Fruit fly (Drosophila melanogaster) whole organism: ENCODE measurements around the gene mmy.

ENCODE experiments used
- CG8478 ChIP-seq: fragments of >200 bp; optimal IDR thresholded peaks from 2 replicates; lab custom pipeline; 2018; ENCODE audit warnings: inconsistent platforms
- Dll ChIP-seq: fragments of >200 bp; optimal IDR thresholded peaks from 2 replicates; lab custom pipeline; 2017
- psq ChIP-seq: fragments of >200 bp; optimal IDR thresholded peaks from 2 replicates; lab custom pipeline; 2017
- usp ChIP-seq: fragments of >200 bp; optimal IDR thresholded peaks from 2 replicates; lab custom pipeline; 2017; ENCODE audit warnings: missing biosample characterization, missing genetic modification characterization, mixed read lengths

- no peak for TF ChIP-seq CG8478 (lab: Kevin White, UChicago)
- TF ChIP-seq usp, result no peak
- TF ChIP-seq psq (lab: Kevin White, UChicago), result no peak
- no peak for TF ChIP-seq Dll (lab: Kevin White, UChicago)
Measured at dm6 chr2L:6488676-6489140, 15.0 kb upstream of the mmy start, which contains the start of the genes KFase and epsilonCOP.
